Fruit fly (Drosophila melanogaster): ENCODE results near the gene COX6AL2.

COX6AL2 gene

DNA sequence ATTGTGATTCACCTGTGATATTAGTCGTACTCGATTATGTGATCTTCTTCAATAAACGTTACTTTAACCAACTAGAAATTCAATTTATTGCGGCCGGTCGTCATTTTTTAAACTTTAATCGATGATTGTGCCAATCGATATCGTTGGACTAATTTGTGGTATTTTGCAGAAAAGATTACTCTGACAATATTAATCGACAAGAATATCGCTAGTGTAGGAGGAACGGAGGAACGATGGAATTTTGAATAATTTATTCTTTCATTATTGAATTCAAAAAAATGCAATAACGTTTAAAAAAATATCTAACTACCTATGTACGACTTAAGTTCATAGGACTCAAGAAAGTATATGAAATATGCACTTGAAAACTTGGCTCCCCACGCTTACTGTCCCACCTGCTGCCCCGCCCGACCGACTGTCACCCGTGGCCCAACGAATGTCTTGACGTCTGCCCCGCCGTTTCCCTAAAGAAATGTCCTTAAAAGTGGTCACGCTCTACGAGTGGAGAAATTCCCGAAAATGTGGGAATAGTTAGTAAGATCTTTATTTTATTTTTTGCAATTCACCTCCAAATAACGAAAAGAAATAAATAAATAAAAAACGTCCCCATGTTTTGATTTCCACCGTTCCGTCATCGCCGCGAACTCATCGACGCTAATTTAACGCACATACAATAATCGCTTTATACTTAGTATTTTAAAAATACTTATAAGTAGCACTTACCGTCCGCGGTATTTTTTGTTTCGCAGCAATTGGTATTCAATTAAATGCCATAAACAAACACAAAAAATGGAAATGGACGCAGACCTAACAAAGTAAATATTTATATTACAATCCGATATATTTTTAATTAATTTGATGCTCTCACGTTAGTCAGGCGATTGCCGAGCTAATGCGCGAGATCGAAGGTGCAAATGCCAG, 48.2 kb downstream of the COX6AL2 start, which contains the start of gene CG14074 (continued):
- TF ChIP-seq CG4707 (GFP tag; optimal IDR thresholded peaks at IDR 0.05) = no peak
- peak; percentile 57 for TF ChIP-seq inv (GFP tag; IDR thresholded peaks at IDR 0.05; ENCODE audit: partially characterized antibody)
- TF ChIP-seq CG15514 (GFP tag; optimal IDR thresholded peaks at IDR 0.05) = peak; percentile 2
- TF ChIP-seq CG17361 (GFP tag; IDR thresholded peaks at IDR 0.05) = 0 out of 3 replicates have a peak, but pooled peaks have one; percentile 36
- no peak for TF ChIP-seq CG7928 (GFP tag; optimal IDR thresholded peaks at IDR 0.05)
- no peak for TF ChIP-seq crp (GFP tag; optimal IDR thresholded peaks at IDR 0.05)
- peak; percentile 44 for TF ChIP-seq CG12659 (GFP tag; optimal IDR thresholded peaks at IDR 0.05)
- no peak for TF ChIP-seq ems (GFP tag; optimal IDR thresholded peaks at IDR 0.05)
- no peak for TF ChIP-seq Hr39 (optimal IDR thresholded peaks at IDR 0.05)
- TF ChIP-seq CG4617 (GFP tag; optimal IDR thresholded peaks at IDR 0.05; ENCODE audit: borderline replicate concordance) = peak; percentile 13
- TF ChIP-seq nerfin-2 (GFP tag; IDR thresholded peaks at IDR 0.05; ENCODE audit: partially characterized antibody) = peak; percentile 64
- TF ChIP-seq Sry-δ (GFP tag; optimal IDR thresholded peaks at IDR 0.05) = peak; percentile 44
- TF ChIP-seq CG6683 (GFP tag; optimal IDR thresholded peaks at IDR 0.05) = no peak
- no peak for TF ChIP-seq sqz (GFP tag; optimal IDR thresholded peaks at IDR 0.05)
- peak; percentile 73 for TF ChIP-seq wek (GFP tag; optimal IDR thresholded peaks at IDR 0.05)
- peak; percentile 48 for TF ChIP-seq stwl (tag; optimal IDR thresholded peaks at IDR 0.05)
- TF ChIP-seq CG8388 (GFP tag; optimal IDR thresholded peaks at IDR 0.05) = no peak
- TF ChIP-seq bbx (GFP tag; IDR thresholded peaks at IDR 0.05; ENCODE audit: partially characterized antibody) = peak; percentile 81
- TF ChIP-seq pzg (GFP tag; optimal IDR thresholded peaks at IDR 0.05) = peak; percentile 48
- TF ChIP-seq sim (GFP tag; IDR thresholded peaks at IDR 0.05) = no peak
- TF ChIP-seq BEAF-32 (GFP tag; optimal IDR thresholded peaks at IDR 0.05) = peak; percentile 74
- peak; percentile 63 for TF ChIP-seq CG1603 (tag; optimal IDR thresholded peaks at IDR 0.05)
- no peak for TF ChIP-seq CG18619 (GFP tag; optimal IDR thresholded peaks at IDR 0.05)
- no peak for TF ChIP-seq CG5245 (GFP tag; optimal IDR thresholded peaks at IDR 0.05)
- no peak for TF ChIP-seq CG32767 (GFP tag; IDR thresholded peaks at IDR 0.05)
- TF ChIP-seq CG42726 (GFP tag; IDR thresholded peaks at IDR 0.05; ENCODE audit: partially characterized antibody) = no peak
- no peak for TF ChIP-seq al (GFP tag; IDR thresholded peaks at IDR 0.05)
- TF ChIP-seq HHEX (GFP tag; optimal IDR thresholded peaks at IDR 0.05) = no peak
- no peak for TF ChIP-seq Sox100B (GFP tag; optimal IDR thresholded peaks at IDR 0.05)
- TF ChIP-seq gfzf (GFP tag; optimal IDR thresholded peaks at IDR 0.05) = peak; percentile 62
- no peak for TF ChIP-seq da (GFP tag; optimal IDR thresholded peaks at IDR 0.05)
- peak; percentile 13; the same call in 1 of the 2 replicates for TF ChIP-seq CG2129 (GFP tag; IDR thresholded peaks at IDR 0.05; ENCODE audit: partially characterized antibody)
- no peak for TF ChIP-seq Atf6 (GFP tag; IDR thresholded peaks at IDR 0.05)
- peak; percentile 5 for TF ChIP-seq zen (tag; optimal IDR thresholded peaks at IDR 0.05)
- no peak for TF ChIP-seq CHES-1-like (GFP tag; optimal IDR thresholded peaks at IDR 0.05)
- TF ChIP-seq CG31441 (GFP tag; IDR thresholded peaks at IDR 0.05) = no peak
- peak; percentile 81 for TF ChIP-seq amos (GFP tag; IDR thresholded peaks at IDR 0.05; ENCODE audit: partially characterized antibody)
- TF ChIP-seq row (GFP tag; IDR thresholded peaks at IDR 0.05) = peak; percentile 45; the same call in 2 of the 3 replicates
- peak; percentile 56 for TF ChIP-seq CG13287 (GFP tag; IDR thresholded peaks at IDR 0.05; ENCODE audit: partially characterized antibody)
- TF ChIP-seq Opbp (GFP tag; IDR thresholded peaks at IDR 0.05; ENCODE audit: partially characterized antibody) = peak; percentile 78; the same call in 2 of the 3 replicates
- peak; percentile 66 for TF ChIP-seq CG30020 (tag; optimal IDR thresholded peaks at IDR 0.05)
- TF ChIP-seq Dp (GFP tag; optimal IDR thresholded peaks at IDR 0.05) = peak; percentile 74
- TF ChIP-seq org-1 (GFP tag; optimal IDR thresholded peaks at IDR 0.05) = no peak
- peak; percentile 16 for TF ChIP-seq Fer1 (GFP tag; optimal IDR thresholded peaks at IDR 0.05)
- no peak for TF ChIP-seq danr (GFP tag; IDR thresholded peaks at IDR 0.05)
- TF ChIP-seq tll (GFP tag; optimal IDR thresholded peaks at IDR 0.05) = no peak

Data from whole organism, embryonic.